Fruit fly (Drosophila melanogaster): ENCODE data around the gene Cyp313a1.

DNA sequence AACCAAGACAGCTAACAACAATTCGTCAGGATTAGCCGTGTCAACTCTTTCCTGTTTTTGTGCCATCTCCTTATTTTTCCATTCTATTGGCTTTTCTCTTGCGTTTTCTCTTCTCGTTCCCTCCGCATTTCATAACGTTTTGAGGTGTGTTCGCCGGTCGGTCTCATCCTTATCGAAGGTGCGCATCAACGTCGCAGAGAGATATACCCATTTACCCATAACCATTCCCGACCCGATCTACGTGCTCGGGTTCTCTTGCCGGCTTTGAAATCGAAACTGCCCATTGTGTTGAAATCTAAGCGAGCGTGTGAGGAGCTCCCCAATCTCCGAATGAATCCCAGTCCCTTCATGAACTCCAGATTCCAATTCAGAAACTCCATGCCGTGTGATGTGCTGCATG lies 37.9 kb upstream of the Cyp313a1 start:
- TF ChIP-seq CG8478 (optimal IDR thresholded peaks at IDR 0.05) = no peak
- no peak for TF ChIP-seq CTCF (optimal IDR thresholded peaks at IDR 0.05)

Measured in S2 (cell line).